Fruit fly (Drosophila melanogaster): ENCODE results near the gene CG32986.
A peak's percentile ranks its signal among the peaks of the same experiment; 100 is the strongest.

The CG32986 gene

dm6 chr2L:8852235-8852634 lies 10.3 kb upstream of the CG32986 start (continued):
- TF ChIP-seq CG17186 (GFP tag; optimal IDR thresholded peaks at IDR 0.05) (peak; percentile 60), CG7271 (tag; optimal IDR thresholded peaks at IDR 0.05) (peak; percentile 64), tll (GFP tag; optimal IDR thresholded peaks at IDR 0.05) (peak in 1 of 2 experiments; percentile 95), CG18262 (tag; optimal IDR thresholded peaks at IDR 0.05) (peak; percentile 72), CG11398 (GFP tag; optimal IDR thresholded peaks at IDR 0.05) (peak; percentile 55), Vsx1 (GFP tag; optimal IDR thresholded peaks at IDR 0.05) (peak; percentile 88), nom (GFP tag; optimal IDR thresholded peaks at IDR 0.05) (no peak), Mrtf (GFP tag; IDR thresholded peaks at IDR 0.05) (no peak), CG17802 (tag; optimal IDR thresholded peaks at IDR 0.05) (no peak), gem (tag; optimal IDR thresholded peaks at IDR 0.05) (peak; percentile 56), Hsf (GFP tag; optimal IDR thresholded peaks at IDR 0.05) (peak; percentile 11), CG2875 (GFP tag; optimal IDR thresholded peaks at IDR 0.05) (peak; percentile 82), bsh (GFP tag; optimal IDR thresholded peaks at IDR 0.05) (peak in 1 of 2 experiments; percentile 68), kni (GFP tag; optimal IDR thresholded peaks at IDR 0.05) (peak; percentile 95), fd96Cb (tag; optimal IDR thresholded peaks at IDR 0.05) (no peak), sens (GFP tag) (peak; percentile 91), Hmr (GFP tag; optimal IDR thresholded peaks at IDR 0.05) (peak; percentile 41), CG17568 (GFP tag; optimal IDR thresholded peaks at IDR 0.05) (peak; percentile 79), CG15514 (GFP tag; optimal IDR thresholded peaks at IDR 0.05) (peak; percentile 28), BtbVII (GFP tag; optimal IDR thresholded peaks at IDR 0.05) (peak; percentile 69), CG1603 (tag; optimal IDR thresholded peaks at IDR 0.05) (peak; percentile 59), CG8388 (GFP tag; optimal IDR thresholded peaks at IDR 0.05) (peak; percentile 40), Drgx (GFP tag; IDR thresholded peaks at IDR 0.05) (no peak), ranshi (GFP tag; IDR thresholded peaks at IDR 0.05) (peak; percentile 41; the same call in 1 of the 2 replicates), HLH3B (GFP tag; IDR thresholded peaks at IDR 0.05) (peak; percentile 47; the same call in 1 of the 2 replicates), h (optimal IDR thresholded peaks at IDR 0.05) (no peak), Oaz (GFP tag; IDR thresholded peaks at IDR 0.05) (no peak), CG7357 (GFP tag; IDR thresholded peaks at IDR 0.05) (no peak), oc (tag; optimal IDR thresholded peaks at IDR 0.05) (peak; percentile 20), CG15696 (tag; optimal IDR thresholded peaks at IDR 0.05) (peak; percentile 95), Meics (GFP tag; optimal IDR thresholded peaks at IDR 0.05) (peak; percentile 21), Dip2 (GFP tag; IDR thresholded peaks at IDR 0.05) (no peak), ro (GFP tag; IDR thresholded peaks at IDR 0.05) (no peak), D19A (tag; optimal IDR thresholded peaks at IDR 0.05) (peak; percentile 60), z (GFP tag; IDR thresholded peaks at IDR 0.05) (peak; percentile 51; the same call in 1 of the 3 replicates), CG8765 (GFP tag; IDR thresholded peaks at IDR 0.05) (0 out of 2 replicates have a peak, but pooled peaks have one; percentile 17), CG13424 (tag; optimal IDR thresholded peaks at IDR 0.05) (peak; percentile 50), prd (optimal IDR thresholded peaks at IDR 0.05) (no peak), prd (GFP tag; IDR thresholded peaks at IDR 0.05) (peak; percentile 43; the same call in 1 of the 3 replicates), bcd (GFP tag; optimal IDR thresholded peaks at IDR 0.05) (peak; percentile 35), CG4854 (GFP tag; optimal IDR thresholded peaks at IDR 0.05) (peak; percentile 15), CG17912 (GFP tag; optimal IDR thresholded peaks at IDR 0.05) (peak; percentile 65), HmgZ (tag; optimal IDR thresholded peaks at IDR 0.05) (no peak), CG7839 (tag; optimal IDR thresholded peaks at IDR 0.05) (no peak), CG18764 (GFP tag; optimal IDR thresholded peaks at IDR 0.05) (peak; percentile 49), lab (GFP tag; optimal IDR thresholded peaks at IDR 0.05) (peak; percentile 77), so (GFP tag; IDR thresholded peaks at IDR 0.05) (peak; percentile 76; the same call in 1 of the 3 replicates), CG10979 (tag; optimal IDR thresholded peaks at IDR 0.05) (peak; percentile 44), CG31388 (GFP tag; optimal IDR thresholded peaks at IDR 0.05) (peak; percentile 28), CG7987 (GFP tag; optimal IDR thresholded peaks at IDR 0.05) (peak; percentile 71)

Measured in whole organism, embryonic.